Worm (Caenorhabditis elegans) whole organism, early embryonic: ENCODE results near the gene stc-1.

Source experiments
- B0310.2 ChIP-seq: sonication (generic microtip); optimal IDR thresholded peaks from 2 replicates; lab custom pipeline; 2016; ENCODE audit warnings: mild to moderate bottlenecking, missing genetic modification characterization, missing compliant biosample characterization
- aly-1 ChIP-seq: sonication (generic microtip); optimal IDR thresholded peaks from 2 replicates; lab custom pipeline; 2016; ENCODE audit warnings: missing genetic modification characterization, missing compliant biosample characterization
- ama-1 ChIP-seq: fragments of 150-350 bp; optimal IDR thresholded peaks from 2 replicates; lab custom pipeline; 2014
- ceh-13 ChIP-seq: fragments of 200-800 bp; sonication (Bioruptor generic); optimal IDR thresholded peaks from 2 replicates; lab custom pipeline; 2018; ENCODE audit warnings: mild to moderate bottlenecking, missing genetic modification characterization, missing compliant biosample characterization
- ceh-36 ChIP-seq: sonication (generic microtip); optimal IDR thresholded peaks from 2 replicates; lab custom pipeline; 2016; ENCODE audit warnings: missing genetic modification characterization, inconsistent platforms, missing compliant biosample characterization
- hmbx-1 ChIP-seq: sonication (generic microtip); optimal IDR thresholded peaks from 2 replicates; lab custom pipeline; 2016; ENCODE audit warnings: mild to moderate bottlenecking, missing genetic modification characterization, missing compliant biosample characterization
- hnd-1 ChIP-seq: sonication (generic microtip); optimal IDR thresholded peaks from 2 replicates; lab custom pipeline; 2016; ENCODE audit warnings: missing genetic modification characterization, missing compliant biosample characterization
- pes-1 ChIP-seq: fragments of 200-800 bp; sonication (Bioruptor generic); IDR thresholded peaks from 2 replicates; pipeline ENCODE4 v1.3.6; 2022; ENCODE audit warnings: missing genetic modification reagents, missing genetic modification characterization, missing compliant biosample characterization
- scrt-1 ChIP-seq: fragments of 200-800 bp; sonication (Bioruptor generic); IDR thresholded peaks from 2 replicates; pipeline ENCODE4 v1.3.6; 2022; ENCODE audit warnings: missing genetic modification characterization, missing compliant biosample characterization
- tbx-11 ChIP-seq: fragments of 200-800 bp; sonication (Bioruptor generic); IDR thresholded peaks from 2 replicates; pipeline ENCODE4 v1.3.6; 2022; ENCODE audit warnings: missing genetic modification characterization, missing compliant biosample characterization
- tra-4 ChIP-seq: sonication (generic microtip); optimal IDR thresholded peaks from 2 replicates; lab custom pipeline; 2017; ENCODE audit warnings: missing genetic modification characterization, missing compliant biosample characterization

ce11 chrII:8588442-8588841, 22.5 kb upstream of the stc-1 start:
- TF ChIP-seq aly-1 (tag; lab: Kevin White, UChicago) (no peak), ama-1 (lab: Kevin White, UChicago) (no peak), pes-1 (GFP tag; lab: Robert Waterston, UW) (no peak), hmbx-1 (tag; lab: Kevin White, UChicago) (no peak), tra-4 (tag; lab: Kevin White, UChicago) (no peak), tbx-11 (no peak), ceh-13 (GFP tag; lab: Kevin White, UChicago) (no peak), ceh-36 (no peak), B0310.2 (tag; lab: Kevin White, UChicago) (no peak), hnd-1 (tag; lab: Kevin White, UChicago) (no peak), scrt-1 (GFP tag; lab: Robert Waterston, UW) (no peak)
